Worm (Caenorhabditis elegans) whole organism, L3 larva: ENCODE measurements around the gene aakg-2.
"Not testable (repeated sequence)": the region's sequence is repeated elsewhere in the genome, so short reads cannot be mapped to it uniquely, and the experiment has no call there.

Source experiments
- ceh-16 ChIP-seq: sonication (generic microtip); optimal IDR thresholded peaks from 2 replicates; lab custom pipeline; 2017; ENCODE audit warnings: missing biosample characterization, missing genetic modification characterization
- ceh-28 ChIP-seq: fragments of 150-350 bp; optimal IDR thresholded peaks from 2 replicates; lab custom pipeline; 2014; ENCODE audit warnings: missing biosample characterization, missing genetic modification reagents, missing genetic modification characterization
- ceh-82 ChIP-seq: fragments of 150-350 bp; optimal IDR thresholded peaks from 2 replicates; lab custom pipeline; 2014; ENCODE audit warnings: missing biosample characterization, missing genetic modification characterization
- egl-27 ChIP-seq: sonication (generic microtip); optimal IDR thresholded peaks from 4 replicates; lab custom pipeline; 2017; ENCODE audit warnings: missing biosample characterization, missing genetic modification reagents, missing genetic modification characterization
- egl-5 ChIP-seq: fragments of 150-350 bp; optimal IDR thresholded peaks from 2 replicates; lab custom pipeline; 2017; ENCODE audit warnings: missing biosample characterization, missing genetic modification reagents, missing genetic modification characterization, inconsistent platforms
- elt-1 ChIP-seq: fragments of 150-350 bp; optimal IDR thresholded peaks from 2 replicates; lab custom pipeline; 2014; ENCODE audit warnings: missing biosample characterization, missing genetic modification characterization
- elt-2 ChIP-seq: sonication (generic microtip); optimal IDR thresholded peaks from 2 replicates; lab custom pipeline; 2016; ENCODE audit warnings: missing genetic modification reagents, mild to moderate bottlenecking, missing genetic modification characterization, missing compliant biosample characterization
- elt-3 ChIP-seq, 3 experiments: fragments of 150-350 bp in 1 of 3; sonication (generic microtip) in 2 of 3; optimal IDR thresholded peaks; 2 replicates in 2 of 3; 4 replicates in 1 of 3; lab custom pipeline; 2014 to 2017; ENCODE audit warnings: missing biosample characterization in 3 of 3, missing genetic modification characterization in 3 of 3
- eor-1 ChIP-seq, 2 experiments: fragments of 150-350 bp; optimal IDR thresholded peaks; 2 replicates each; lab custom pipeline; 2014 to 2018; ENCODE audit warnings: missing biosample characterization in 2 of 2, missing genetic modification characterization in 2 of 2
- fkh-10 ChIP-seq: sonication (generic microtip); optimal IDR thresholded peaks from 2 replicates; lab custom pipeline; 2017; ENCODE audit warnings: missing biosample characterization, missing genetic modification reagents, missing genetic modification characterization
- fkh-2 ChIP-seq: fragments of 150-350 bp; optimal IDR thresholded peaks from 2 replicates; lab custom pipeline; 2014; ENCODE audit warnings: missing biosample characterization, missing genetic modification reagents, missing genetic modification characterization
- fos-1 ChIP-seq: fragments of 150-350 bp; optimal IDR thresholded peaks from 2 replicates; lab custom pipeline; 2014; ENCODE audit warnings: missing biosample characterization, missing genetic modification characterization
- hmg-11 ChIP-seq: sonication (generic microtip); optimal IDR thresholded peaks from 2 replicates; lab custom pipeline; 2016; ENCODE audit warnings: missing genetic modification characterization, missing compliant biosample characterization
- jun-1 ChIP-seq: fragments of 150-350 bp; optimal IDR thresholded peaks from 2 replicates; lab custom pipeline; 2014; ENCODE audit warnings: missing biosample characterization, missing genetic modification reagents, missing genetic modification characterization
- lin-15B ChIP-seq: fragments of 150-350 bp; optimal IDR thresholded peaks from 2 replicates; lab custom pipeline; 2014; ENCODE audit warnings: missing biosample characterization, missing genetic modification characterization
- lsy-12 ChIP-seq: sonication (generic microtip); optimal IDR thresholded peaks from 2 replicates; lab custom pipeline; 2016; ENCODE audit warnings: mild to moderate bottlenecking, missing genetic modification characterization, missing compliant biosample characterization
- mdl-1 ChIP-seq: fragments of 150-350 bp; optimal IDR thresholded peaks from 2 replicates; lab custom pipeline; 2014; ENCODE audit warnings: missing biosample characterization, missing genetic modification characterization
- mml-1 ChIP-seq: fragments of 150-350 bp; sonication (generic microtip); optimal IDR thresholded peaks from 3 replicates; lab custom pipeline; 2014; ENCODE audit warnings: missing biosample characterization, missing genetic modification characterization
- nfya-1 ChIP-seq: sonication (generic microtip); optimal IDR thresholded peaks from 2 replicates; lab custom pipeline; 2017; ENCODE audit warnings: missing genetic modification characterization, mild to moderate bottlenecking, missing compliant biosample characterization, antibody characterized with exemption, moderate library complexity; ENCODE audit not compliant: insufficient read depth
- nhr-23 ChIP-seq: fragments of 150-350 bp; optimal IDR thresholded peaks from 2 replicates; lab custom pipeline; 2014; ENCODE audit warnings: missing biosample characterization, missing genetic modification reagents, missing genetic modification characterization
- nhr-237 ChIP-seq: fragments of 150-350 bp; optimal IDR thresholded peaks from 2 replicates; lab custom pipeline; 2014; ENCODE audit warnings: missing biosample characterization, missing genetic modification characterization
- nhr-25 ChIP-seq: sonication (generic microtip); optimal IDR thresholded peaks from 2 replicates; lab custom pipeline; 2017; ENCODE audit warnings: missing biosample characterization, missing genetic modification characterization
- nhr-43 ChIP-seq: sonication (generic microtip); optimal IDR thresholded peaks from 2 replicates; lab custom pipeline; 2016; ENCODE audit warnings: mild to moderate bottlenecking, missing genetic modification characterization, missing compliant biosample characterization; ENCODE audit not compliant: poor library complexity, severe bottlenecking
- nhr-76 ChIP-seq: fragments of 150-350 bp; sonication (generic microtip); optimal IDR thresholded peaks from 5 replicates; lab custom pipeline; 2014; ENCODE audit warnings: missing biosample characterization, missing genetic modification characterization
- nhr-77 ChIP-seq: fragments of 150-350 bp; optimal IDR thresholded peaks from 2 replicates; lab custom pipeline; 2014; ENCODE audit warnings: missing biosample characterization, missing genetic modification characterization
- pha-4 ChIP-seq: fragments of 150-350 bp; optimal IDR thresholded peaks from 2 replicates; lab custom pipeline; 2014; ENCODE audit warnings: missing biosample characterization, missing genetic modification reagents, missing genetic modification characterization
- pqm-1 ChIP-seq: fragments of 150-350 bp; optimal IDR thresholded peaks from 2 replicates; lab custom pipeline; 2017; ENCODE audit warnings: missing biosample characterization, missing genetic modification characterization, inconsistent platforms
- skn-1 ChIP-seq: fragments of 150-350 bp; optimal IDR thresholded peaks from 2 replicates; lab custom pipeline; 2014; ENCODE audit warnings: missing biosample characterization, missing genetic modification characterization
- tbx-2 ChIP-seq: sonication (generic microtip); optimal IDR thresholded peaks from 2 replicates; lab custom pipeline; 2016; ENCODE audit warnings: mild to moderate bottlenecking, missing genetic modification characterization, missing compliant biosample characterization
- unc-39 ChIP-seq: sonication (generic microtip); optimal IDR thresholded peaks from 4 replicates; lab custom pipeline; 2017; ENCODE audit warnings: missing biosample characterization, missing genetic modification characterization
- unc-62 ChIP-seq: fragments of 150-350 bp; sonication (generic microtip); optimal IDR thresholded peaks from 4 replicates; lab custom pipeline; 2014; ENCODE audit warnings: missing biosample characterization, missing genetic modification reagents, missing genetic modification characterization
- ztf-11 ChIP-seq: fragments of 150-350 bp; optimal IDR thresholded peaks from 2 replicates; lab custom pipeline; 2014; ENCODE audit warnings: missing biosample characterization, missing genetic modification characterization
- ztf-4 ChIP-seq: fragments of 150-350 bp; optimal IDR thresholded peaks from 2 replicates; lab custom pipeline; 2014; ENCODE audit warnings: missing biosample characterization, missing genetic modification characterization

The aakg-2 gene

ce11 chrX:16868931-16869330, at the start of gene aakg-2:
aakg-2 (minus strand) TSS chrX:16869031.
- TF ChIP-seq pha-4 (tag; lab: Kevin White, UChicago) (peak; percentile 9), lsy-12 (tag; lab: Kevin White, UChicago) (no peak), jun-1 (no peak), nhr-43 (no peak), skn-1 (no peak), fkh-10 (GFP tag; lab: Kevin White, UChicago) (no peak), egl-5 (tag; lab: Kevin White, UChicago) (no peak)
- TF ChIP-seq, all 47 proteins: peak for 1

DNA sequence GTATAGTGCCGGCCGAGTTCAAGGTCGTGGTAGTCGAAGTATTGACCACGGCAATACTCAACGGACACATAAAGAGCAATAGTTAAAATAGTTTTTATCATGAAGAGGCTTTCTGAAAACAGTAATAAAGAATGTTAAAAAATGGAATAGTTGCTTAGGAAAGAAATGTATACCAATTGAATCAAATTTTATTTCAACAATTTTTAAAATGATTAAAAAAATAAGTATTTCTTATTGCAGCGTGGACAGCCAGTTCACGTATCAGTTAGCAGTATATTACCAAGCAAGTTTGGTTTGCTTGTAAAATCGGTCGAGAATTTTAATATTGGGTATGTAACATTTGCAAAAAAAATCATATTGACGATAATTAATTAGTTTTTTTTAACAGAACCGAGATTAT, 44.8 kb upstream of the aakg-2 start, which contains the start of gene F39F10.5:
Gene F39F10.5 (minus strand): TSS at position 101 of the 400 bp plus-strand sequence.
- not testable (repeated sequence) for TF ChIP-seq mdl-1; fos-1; elt-3 (tag; optimal IDR thresholded peaks at IDR 0.05; lab: Kevin White, UChicago)

DNA sequence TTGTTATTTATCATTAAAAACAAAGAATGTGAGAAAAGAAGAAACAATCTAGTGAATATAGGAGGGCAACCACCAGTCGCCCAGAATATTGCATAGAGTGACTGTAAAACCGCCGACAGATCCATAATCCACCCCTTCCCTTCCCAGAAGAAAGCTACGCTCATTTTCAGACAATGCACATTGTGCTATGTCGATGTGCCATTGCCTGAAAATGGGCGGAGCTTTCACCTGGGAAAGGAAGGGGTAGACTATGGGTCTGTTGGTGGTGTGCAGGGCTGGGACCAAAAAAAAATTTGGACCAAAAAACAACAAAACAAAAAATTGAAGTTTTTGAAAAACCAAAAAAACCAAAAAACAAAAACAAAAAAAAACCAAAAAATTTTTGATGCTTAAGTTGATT, 34.8 kb upstream of the aakg-2 start, which contains the start of gene F39F10.4:
Gene F39F10.4 (minus strand): TSS at position 101 of the 400 bp plus-strand sequence.
- TF ChIP-seq eor-1 (tag; optimal IDR thresholded peaks at IDR 0.05; lab: Kevin White, UChicago) = no peak
- TF ChIP-seq elt-1 (tag; lab: Kevin White, UChicago) = no peak
- no peak for TF ChIP-seq nhr-237 (tag; lab: Kevin White, UChicago)
- no peak for TF ChIP-seq lsy-12 (tag; lab: Kevin White, UChicago)
- no peak for TF ChIP-seq ceh-82 (tag; lab: Kevin White, UChicago)
- no peak for TF ChIP-seq pqm-1 (tag; lab: Kevin White, UChicago)
- TF ChIP-seq nhr-77 (tag; lab: Kevin White, UChicago) = no peak
- no peak for TF ChIP-seq lin-15B
- TF ChIP-seq ztf-4 (tag; lab: Kevin White, UChicago) = no peak
- no peak for TF ChIP-seq mml-1 (tag; lab: Kevin White, UChicago)
- no peak for TF ChIP-seq hmg-11 (tag; lab: Kevin White, UChicago)
- no peak for TF ChIP-seq skn-1
- TF ChIP-seq fkh-10 (GFP tag; lab: Kevin White, UChicago) = no peak
- TF ChIP-seq ztf-11 (tag; lab: Kevin White, UChicago) = no peak
- TF ChIP-seq, all 47 proteins: peak for 0

- no peak for TF ChIP-seq fkh-10 (GFP tag; lab: Kevin White, UChicago)
Measured at ce11 chrX:16902657-16903056, 33.8 kb upstream of the aakg-2 start.

DNA sequence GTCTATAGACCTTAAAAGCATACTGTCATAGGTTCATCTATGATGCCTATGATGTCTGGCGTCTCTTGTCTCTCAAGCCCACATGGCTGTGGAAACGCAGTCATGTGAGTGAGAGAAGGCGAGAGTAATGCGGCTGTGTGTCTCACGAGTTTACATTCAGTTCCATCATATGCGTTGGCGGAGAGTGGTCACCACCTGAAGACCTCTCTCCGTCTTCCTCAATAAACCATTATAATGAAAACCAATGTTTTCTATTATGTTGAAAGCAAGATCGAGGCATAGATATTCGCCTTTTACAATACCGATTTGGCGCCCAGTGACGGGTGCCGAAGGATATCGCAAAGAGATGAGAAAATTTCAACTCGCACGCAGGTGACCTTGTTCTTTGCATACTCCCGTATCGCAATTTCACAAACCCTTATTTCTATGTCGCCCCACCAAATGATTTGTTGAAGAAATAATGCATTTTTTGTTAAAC, 33.1 kb upstream of the aakg-2 start:
- TF ChIP-seq nhr-25 (tag; lab: Kevin White, UChicago) (peak; percentile 72), elt-2 (tag; lab: Kevin White, UChicago) (peak; percentile 9), elt-1 (tag; lab: Kevin White, UChicago) (peak; percentile 20), nhr-23 (peak; percentile 25), nfya-1 (tag; lab: Kevin White, UChicago) (peak; percentile 43)
- TF ChIP-seq, all 47 proteins: peak for 5; not testable (repeated sequence) for 42

- TF ChIP-seq pha-4 (tag; lab: Kevin White, UChicago) = no peak
- TF ChIP-seq unc-39 (tag; lab: Kevin White, UChicago) = no peak
- no peak for TF ChIP-seq egl-27 (tag; lab: Kevin White, UChicago)
- no peak for TF ChIP-seq nhr-23
- no peak for TF ChIP-seq fkh-10 (GFP tag; lab: Kevin White, UChicago)
- no peak for TF ChIP-seq lin-15B
Measured at ce11 chrX:16894577-16894976, 25.7 kb upstream of the aakg-2 start, which contains the start of gene F39F10.2. F39F10.2 (plus strand) TSS chrX:16894877.

ce11 chrX:16893767-16894166, 24.9 kb upstream of the aakg-2 start:
- TF ChIP-seq lsy-12 (tag; lab: Kevin White, UChicago) (no peak), ztf-11 (tag; lab: Kevin White, UChicago) (no peak), elt-2 (tag; lab: Kevin White, UChicago) (no peak), elt-1 (tag; lab: Kevin White, UChicago) (no peak), nhr-76 (tag; lab: Kevin White, UChicago) (no peak), ceh-28 (tag; lab: Kevin White, UChicago) (no peak), mml-1 (tag; lab: Kevin White, UChicago) (no peak), nhr-237 (tag; lab: Kevin White, UChicago) (no peak), unc-62 (no peak), nhr-23 (no peak), hmg-11 (tag; lab: Kevin White, UChicago) (no peak), nfya-1 (tag; lab: Kevin White, UChicago) (no peak), skn-1 (no peak), ztf-4 (tag; lab: Kevin White, UChicago) (no peak), tbx-2 (tag; lab: Kevin White, UChicago) (no peak), ceh-16 (no peak), jun-1 (no peak), egl-5 (tag; lab: Kevin White, UChicago) (no peak), fkh-2 (no peak)
